Fruit fly (Drosophila melanogaster): ENCODE data around the gene Lerp.

DNA sequence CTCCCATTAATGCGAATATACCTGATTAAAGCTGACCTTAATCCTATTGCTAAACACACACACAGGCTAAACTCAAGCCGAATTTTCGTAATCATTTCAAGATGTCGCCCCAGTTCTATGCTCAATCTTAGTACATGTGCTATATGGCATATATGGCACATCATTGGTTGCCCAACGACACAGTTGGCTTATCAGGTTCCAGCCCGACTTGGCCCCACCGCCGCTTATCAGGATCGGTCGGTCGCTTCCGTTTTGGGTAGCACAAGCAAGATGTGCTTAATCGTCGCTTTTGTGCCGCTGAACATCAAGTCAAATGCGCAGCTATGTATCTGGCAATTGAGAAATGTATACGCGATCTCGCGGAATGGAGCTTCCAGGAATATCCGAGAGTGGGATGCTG, 8.1 kb upstream of the Lerp start:
- no peak for TF ChIP-seq CG8478 (optimal IDR thresholded peaks at IDR 0.05)
- TF ChIP-seq CTCF (optimal IDR thresholded peaks at IDR 0.05) = no peak
